Fruit fly (Drosophila melanogaster) whole organism, embryonic: ENCODE data around the gene corto.

Experiments used
- Abd-B ChIP-seq: fragments of 200-800 bp; sonication (Bioruptor generic); optimal IDR thresholded peaks from 2 replicates; lab custom pipeline; 2018; ENCODE audit warnings: missing biosample characterization, mild to moderate bottlenecking, missing genetic modification characterization, moderate library complexity
- Ada2b ChIP-seq: fragments of 200-800 bp; sonication (Bioruptor generic); IDR thresholded peaks from 2 replicates; pipeline ENCODE4 v1.3.6; 2022; ENCODE audit warnings: missing biosample characterization, missing genetic modification characterization
- Asciz ChIP-seq: fragments of 200-800 bp; sonication (Bioruptor generic); optimal IDR thresholded peaks from 2 replicates; lab custom pipeline; 2017; ENCODE audit warnings: missing biosample characterization, mild to moderate bottlenecking, missing genetic modification characterization, missing genetic modification reagents
- CG10979 ChIP-seq: fragments of 200-800 bp; sonication (Bioruptor generic); optimal IDR thresholded peaks from 2 replicates; lab custom pipeline; 2018; ENCODE audit warnings: missing biosample characterization, mild to moderate bottlenecking, missing genetic modification characterization, moderate library complexity
- CG12769 ChIP-seq: fragments of 200-800 bp; sonication (Bioruptor generic); optimal IDR thresholded peaks from 2 replicates; lab custom pipeline; 2019; ENCODE audit warnings: missing biosample characterization, mild to moderate bottlenecking, missing genetic modification characterization, moderate library complexity
- CG12942 ChIP-seq: fragments of 200-800 bp; sonication (Bioruptor generic); optimal IDR thresholded peaks from 3 replicates; lab custom pipeline; 2016; ENCODE audit warnings: missing biosample characterization, missing genetic modification characterization
- CG13287 ChIP-seq: fragments of 200-800 bp; sonication (Bioruptor generic); IDR thresholded peaks from 2 replicates; pipeline ENCODE4 v1.3.6; 2022; ENCODE audit warnings: missing biosample characterization, missing genetic modification characterization; ENCODE audit not compliant: partially characterized antibody
- CG16815 ChIP-seq: fragments of 200-800 bp; sonication (Bioruptor generic); optimal IDR thresholded peaks from 3 replicates; lab custom pipeline; 2017; ENCODE audit warnings: missing biosample characterization, mild to moderate bottlenecking, missing genetic modification characterization
- CG18262 ChIP-seq: fragments of 200-800 bp; optimal IDR thresholded peaks from 3 replicates; lab custom pipeline; 2019; ENCODE audit warnings: missing biosample characterization, mild to moderate bottlenecking, missing genetic modification characterization, moderate library complexity
- CG2202 ChIP-seq: fragments of 200-800 bp; sonication (Bioruptor generic); optimal IDR thresholded peaks from 2 replicates; lab custom pipeline; 2018; ENCODE audit warnings: missing biosample characterization, mild to moderate bottlenecking, missing genetic modification characterization
- CG2712 ChIP-seq: fragments of 200-800 bp; optimal IDR thresholded peaks from 3 replicates; lab custom pipeline; 2019; ENCODE audit warnings: missing biosample characterization, mild to moderate bottlenecking, missing genetic modification characterization, moderate library complexity
- CG32772 ChIP-seq: fragments of 200-800 bp; sonication (Bioruptor generic); IDR thresholded peaks from 2 replicates; pipeline ENCODE4 v1.3.6; 2022; ENCODE audit warnings: missing biosample characterization, missing genetic modification characterization
- CG34422 ChIP-seq: fragments of 200-800 bp; sonication (Bioruptor generic); IDR thresholded peaks from 3 replicates; pipeline ENCODE4 v1.3.6; 2022; ENCODE audit warnings: missing biosample characterization, missing genetic modification characterization
- CG4730 ChIP-seq: fragments of 200-800 bp; sonication (Bioruptor generic); IDR thresholded peaks from 2 replicates; pipeline ENCODE4 v1.3.6; 2022; ENCODE audit warnings: missing biosample characterization, missing genetic modification characterization
- CG4820 ChIP-seq: fragments of 200-800 bp; sonication (Bioruptor generic); optimal IDR thresholded peaks from 3 replicates; lab custom pipeline; 2016; ENCODE audit warnings: missing biosample characterization, missing genetic modification characterization
- CG5953 ChIP-seq: fragments of 200-800 bp; sonication (Bioruptor generic); IDR thresholded peaks from 2 replicates; pipeline ENCODE4 v1.3.6; 2022; ENCODE audit warnings: missing biosample characterization, missing genetic modification characterization
- CG7271 ChIP-seq: fragments of 200-800 bp; sonication (Bioruptor generic); optimal IDR thresholded peaks from 2 replicates; lab custom pipeline; 2018; ENCODE audit warnings: missing biosample characterization, mild to moderate bottlenecking, missing genetic modification characterization, moderate library complexity
- CG7357 ChIP-seq: fragments of 200-800 bp; sonication (Bioruptor generic); IDR thresholded peaks from 3 replicates; pipeline ENCODE4 v1.3.6; 2022; ENCODE audit warnings: missing biosample characterization, missing genetic modification characterization
- CG7745 ChIP-seq: fragments of 200-800 bp; sonication (Bioruptor generic); optimal IDR thresholded peaks from 2 replicates; lab custom pipeline; 2018; ENCODE audit warnings: missing biosample characterization, mild to moderate bottlenecking, missing genetic modification characterization, moderate library complexity
- CG8281 ChIP-seq: fragments of 200-800 bp; sonication (Bioruptor generic); optimal IDR thresholded peaks from 2 replicates; lab custom pipeline; 2018; ENCODE audit warnings: missing biosample characterization, mild to moderate bottlenecking, missing genetic modification characterization, moderate library complexity
- CG8765 ChIP-seq: fragments of 200-800 bp; sonication (Bioruptor generic); IDR thresholded peaks from 2 replicates; pipeline ENCODE4 v1.3.6; 2022; ENCODE audit warnings: missing biosample characterization, missing genetic modification characterization
- D ChIP-seq, 2 experiments: fragments of 200-800 bp in 1 of 2; fragments of >200 bp in 1 of 2; sonication (Bioruptor generic) in 1 of 2; optimal IDR thresholded peaks; 2 replicates in 1 of 2; 3 replicates in 1 of 2; lab custom pipeline; 2017; ENCODE audit warnings: mild to moderate bottlenecking in 1 of 2, missing biosample characterization in 1 of 2, missing genetic modification characterization in 1 of 2, missing genetic modification reagents in 1 of 2
- Drgx ChIP-seq: fragments of 200-800 bp; sonication (Bioruptor generic); IDR thresholded peaks from 2 replicates; pipeline ENCODE4 v1.3.6; 2022; ENCODE audit warnings: missing biosample characterization, missing genetic modification characterization
- Fer3 ChIP-seq: fragments of 200-800 bp; sonication (Bioruptor generic); optimal IDR thresholded peaks from 2 replicates; lab custom pipeline; 2018; ENCODE audit warnings: missing biosample characterization, mild to moderate bottlenecking, missing genetic modification characterization, moderate library complexity
- HmgZ ChIP-seq: fragments of 200-800 bp; sonication (Bioruptor generic); optimal IDR thresholded peaks from 2 replicates; lab custom pipeline; 2018; ENCODE audit warnings: missing biosample characterization, mild to moderate bottlenecking, missing genetic modification characterization
- Hmr ChIP-seq: fragments of 200-800 bp; sonication (Bioruptor generic); optimal IDR thresholded peaks from 3 replicates; lab custom pipeline; 2017; ENCODE audit warnings: mild to moderate bottlenecking, missing biosample characterization, missing genetic modification reagents, missing genetic modification characterization
- Hmx ChIP-seq: fragments of 200-800 bp; sonication (Bioruptor generic); optimal IDR thresholded peaks from 2 replicates; lab custom pipeline; 2016; ENCODE audit warnings: missing biosample characterization, missing genetic modification characterization
- Kr ChIP-seq: fragments of 200-800 bp; sonication (Bioruptor generic); optimal IDR thresholded peaks from 2 replicates; lab custom pipeline; 2017; ENCODE audit warnings: missing biosample characterization, mild to moderate bottlenecking, missing genetic modification characterization
- Mes4 ChIP-seq: fragments of 200-800 bp; sonication (Bioruptor generic); optimal IDR thresholded peaks from 2 replicates; lab custom pipeline; 2016; ENCODE audit warnings: missing biosample characterization, missing genetic modification characterization
- NC2α ChIP-seq: fragments of 200-800 bp; sonication (Bioruptor generic); optimal IDR thresholded peaks from 2 replicates; lab custom pipeline; 2016; ENCODE audit warnings: missing biosample characterization, missing genetic modification characterization
- Optix ChIP-seq: fragments of 200-800 bp; sonication (Bioruptor generic); IDR thresholded peaks from 3 replicates; pipeline ENCODE4 v1.3.6; 2022; ENCODE audit warnings: missing biosample characterization, missing genetic modification characterization
- TFAM ChIP-seq: fragments of 200-800 bp; sonication (Bioruptor generic); optimal IDR thresholded peaks from 2 replicates; lab custom pipeline; 2017; ENCODE audit warnings: missing biosample characterization, missing genetic modification characterization, inconsistent platforms
- abd-A ChIP-seq: fragments of 200-800 bp; sonication (Bioruptor generic); optimal IDR thresholded peaks from 3 replicates; lab custom pipeline; 2019; ENCODE audit warnings: missing biosample characterization, mild to moderate bottlenecking, missing genetic modification characterization, moderate library complexity
- bsh ChIP-seq, 2 experiments: fragments of 200-800 bp; sonication (Bioruptor generic); optimal IDR thresholded peaks; 2 replicates each; lab custom pipeline; 2017 to 2018; ENCODE audit warnings: mild to moderate bottlenecking in 2 of 2, missing biosample characterization in 2 of 2, missing genetic modification characterization in 2 of 2, moderate library complexity in 1 of 2
- chm ChIP-seq: fragments of 200-800 bp; sonication (Bioruptor generic); IDR thresholded peaks from 2 replicates; pipeline ENCODE4 v1.3.6; 2022; ENCODE audit warnings: missing biosample characterization, missing genetic modification characterization
- ci ChIP-seq: fragments of 200-800 bp; sonication (Bioruptor generic); IDR thresholded peaks from 3 replicates; pipeline ENCODE4 v1.3.6; 2022; ENCODE audit warnings: missing biosample characterization, missing genetic modification characterization
- dmrt11E ChIP-seq: fragments of 200-800 bp; sonication (Bioruptor generic); optimal IDR thresholded peaks from 3 replicates; lab custom pipeline; 2018; ENCODE audit warnings: missing biosample characterization, mild to moderate bottlenecking, missing genetic modification characterization, moderate library complexity
- exex ChIP-seq: fragments of 200-800 bp; sonication (Bioruptor generic); optimal IDR thresholded peaks from 4 replicates; lab custom pipeline; 2018; ENCODE audit warnings: missing biosample characterization, mild to moderate bottlenecking, missing genetic modification characterization, moderate library complexity
- gem ChIP-seq: fragments of 200-800 bp; sonication (Bioruptor generic); optimal IDR thresholded peaks from 2 replicates; lab custom pipeline; 2019; ENCODE audit warnings: missing biosample characterization, mild to moderate bottlenecking, missing genetic modification characterization, moderate library complexity
- gsb-n ChIP-seq: fragments of 200-800 bp; sonication (Bioruptor generic); optimal IDR thresholded peaks from 3 replicates; lab custom pipeline; 2018; ENCODE audit warnings: missing biosample characterization, mild to moderate bottlenecking, missing genetic modification characterization
- ken ChIP-seq: fragments of 200-800 bp; sonication (Bioruptor generic); IDR thresholded peaks from 3 replicates; pipeline ENCODE4 v1.3.6; 2022; ENCODE audit warnings: missing biosample characterization, missing genetic modification characterization
- nom ChIP-seq: fragments of 200-800 bp; sonication (Bioruptor generic); optimal IDR thresholded peaks from 2 replicates; lab custom pipeline; 2017; ENCODE audit warnings: missing biosample characterization, missing genetic modification characterization, mild to moderate bottlenecking, moderate library complexity, missing genetic modification reagents
- ranshi ChIP-seq: fragments of 200-800 bp; sonication (Bioruptor generic); IDR thresholded peaks from 2 replicates; pipeline ENCODE4 v1.3.6; 2022; ENCODE audit warnings: missing biosample characterization, missing genetic modification characterization
- row ChIP-seq: fragments of 200-800 bp; sonication (Bioruptor generic); IDR thresholded peaks from 3 replicates; pipeline ENCODE4 v1.3.6; 2022; ENCODE audit warnings: missing biosample characterization, missing genetic modification characterization
- sim ChIP-seq: fragments of 200-800 bp; sonication (Bioruptor generic); IDR thresholded peaks from 2 replicates; pipeline ENCODE4 v1.3.6; 2022; ENCODE audit warnings: missing biosample characterization, missing genetic modification characterization
- sqz ChIP-seq: fragments of 200-800 bp; sonication (Bioruptor generic); optimal IDR thresholded peaks from 3 replicates; lab custom pipeline; 2018; ENCODE audit warnings: missing biosample characterization, mild to moderate bottlenecking, missing genetic modification characterization
- twi ChIP-seq: fragments of 200-800 bp; optimal IDR thresholded peaks from 2 replicates; lab custom pipeline; 2019; ENCODE audit warnings: missing biosample characterization, mild to moderate bottlenecking, missing genetic modification characterization, moderate library complexity
- tx ChIP-seq: fragments of 200-800 bp; sonication (Bioruptor generic); optimal IDR thresholded peaks from 2 replicates; lab custom pipeline; 2016; ENCODE audit warnings: missing biosample characterization, missing genetic modification characterization

Gene corto

dm6 chr3R:5111887-5112286 lies 25.0 kb upstream of the corto start (continued):
- TF ChIP-seq ken (GFP tag; lab: Robert Waterston, UW) (0 out of 3 replicates have a peak, but pooled peaks have one; percentile 34), sim (0 out of 2 replicates have a peak, but pooled peaks have one; percentile 4), dmrt11E (tag; lab: Kevin White, UChicago) (peak; percentile 30), Fer3 (tag; lab: Kevin White, UChicago) (no peak), ranshi (GFP tag; lab: Robert Waterston, UW) (no peak), CG8765 (GFP tag; lab: Robert Waterston, UW) (0 out of 2 replicates have a peak, but pooled peaks have one; percentile 16), Drgx (GFP tag; lab: Robert Waterston, UW) (peak; percentile 23; the same call in 1 of the 2 replicates), CG13287 (no peak), Hmr (no peak), HmgZ (no peak), ci (0 out of 3 replicates have a peak, but pooled peaks have one; percentile 18), row (GFP tag; lab: Robert Waterston, UW) (peak; percentile 45; the same call in 2 of the 3 replicates), Optix (GFP tag; lab: Robert Waterston, UW) (0 out of 3 replicates have a peak, but pooled peaks have one; percentile 28), sqz (GFP tag; lab: Kevin White, UChicago) (peak; percentile 39), CG16815 (GFP tag; lab: Kevin White, UChicago) (peak; percentile 7), CG12942 (no peak), CG10979 (tag; lab: Kevin White, UChicago) (peak; percentile 3), Ada2b (GFP tag; lab: Robert Waterston, UW) (no peak), Mes4 (GFP tag; lab: Kevin White, UChicago) (no peak), Hmx (GFP tag; lab: Kevin White, UChicago) (no peak), CG32772 (GFP tag; lab: Robert Waterston, UW) (0 out of 2 replicates have a peak, but pooled peaks have one; percentile 22), Asciz (GFP tag; lab: Kevin White, UChicago) (no peak), Kr (peak; percentile 33), D (optimal IDR thresholded peaks at IDR 0.05; lab: Kevin White, UChicago) (no peak), D (GFP tag; optimal IDR thresholded peaks at IDR 0.05; lab: Kevin White, UChicago) (peak; percentile 9), Abd-B (GFP tag; lab: Kevin White, UChicago) (peak; percentile 5), CG7357 (GFP tag; lab: Robert Waterston, UW) (no peak), gem (tag; lab: Kevin White, UChicago) (peak; percentile 22), CG34422 (GFP tag; lab: Robert Waterston, UW) (0 out of 3 replicates have a peak, but pooled peaks have one; percentile 26), chm (GFP tag; lab: Robert Waterston, UW) (peak; percentile 60; the same call in 1 of the 2 replicates), CG2712 (tag; lab: Kevin White, UChicago) (peak; percentile 17), gsb-n (peak; percentile 5), nom (GFP tag; lab: Kevin White, UChicago) (peak; percentile 84), CG18262 (tag; lab: Kevin White, UChicago) (peak; percentile 9), CG7745 (tag; lab: Kevin White, UChicago) (no peak), CG2202 (tag; lab: Kevin White, UChicago) (peak; percentile 28), bsh (GFP tag; optimal IDR thresholded peaks at IDR 0.05; lab: Kevin White, UChicago) (peak; percentile 2 to 26), NC2α (no peak)

dm6 chr3R:5109558-5110211 lies 22.8 kb upstream of the corto start:
- TF ChIP-seq tx (GFP tag; lab: Kevin White, UChicago) (no peak), CG8281 (tag; lab: Kevin White, UChicago) (no peak), ken (GFP tag; lab: Robert Waterston, UW) (0 out of 3 replicates have a peak, but pooled peaks have one; percentile 14), TFAM (GFP tag; lab: Kevin White, UChicago) (no peak), CG12769 (tag; lab: Kevin White, UChicago) (no peak), CG4730 (GFP tag; lab: Robert Waterston, UW) (no peak), exex (tag; lab: Kevin White, UChicago) (no peak), abd-A (tag; lab: Kevin White, UChicago) (peak; percentile 75), CG5953 (GFP tag; lab: Robert Waterston, UW) (0 out of 2 replicates have a peak, but pooled peaks have one; percentile 23), CG7271 (tag; lab: Kevin White, UChicago) (peak; percentile 51), CG8765 (GFP tag; lab: Robert Waterston, UW) (0 out of 2 replicates have a peak, but pooled peaks have one; percentile 18), D (optimal IDR thresholded peaks at IDR 0.05; lab: Kevin White, UChicago) (peak; percentile 96), D (GFP tag; optimal IDR thresholded peaks at IDR 0.05; lab: Kevin White, UChicago) (peak; percentile 51), CG4820 (GFP tag; lab: Kevin White, UChicago) (no peak), twi (peak; percentile 98), Drgx (GFP tag; lab: Robert Waterston, UW) (0 out of 2 replicates have a peak, but pooled peaks have one; percentile 7)
